Fruit fly (Drosophila melanogaster): ENCODE measurements around the gene Eip74EF.

dm6 chr3L:17622081-17622850 lies 3.1 kb upstream of the Eip74EF start:
- TF ChIP-seq CG8478 (optimal IDR thresholded peaks at IDR 0.05) = no peak
- no peak for TF ChIP-seq CTCF (optimal IDR thresholded peaks at IDR 0.05)

All from S2 (cell line).